Worm (Caenorhabditis elegans) whole organism, mixed stage, embryonic: Measurements from ENCODE around the gene ddn-3.

ENCODE experiments used
- ceh-43 ChIP-seq: fragments of 200-800 bp; sonication (Bioruptor generic); optimal IDR thresholded peaks from 2 replicates; lab custom pipeline; 2018; ENCODE audit warnings: mild to moderate bottlenecking, missing genetic modification characterization, moderate library complexity, missing compliant biosample characterization
- ceh-83 ChIP-seq: fragments of 200-800 bp; sonication (Bioruptor generic); optimal IDR thresholded peaks from 2 replicates; lab custom pipeline; 2018; ENCODE audit warnings: mild to moderate bottlenecking, missing genetic modification characterization, missing compliant biosample characterization
- elt-1 ChIP-seq: sonication (generic microtip); optimal IDR thresholded peaks from 2 replicates; lab custom pipeline; 2017; ENCODE audit warnings: missing genetic modification characterization, mild to moderate bottlenecking, missing compliant biosample characterization, antibody characterized with exemption, moderate library complexity, borderline replicate concordance; ENCODE audit not compliant: insufficient read depth
- elt-3 ChIP-seq: fragments of 150-350 bp; optimal IDR thresholded peaks from 2 replicates; lab custom pipeline; 2014; ENCODE audit warnings: missing biosample characterization, missing genetic modification characterization
- lin-13 ChIP-seq: fragments of 150-350 bp; optimal IDR thresholded peaks from 2 replicates; lab custom pipeline; 2014; ENCODE audit warnings: missing biosample characterization, missing genetic modification characterization
- nhr-237 ChIP-seq: fragments of 150-350 bp; optimal IDR thresholded peaks from 2 replicates; lab custom pipeline; 2014; ENCODE audit warnings: missing biosample characterization, missing genetic modification characterization
- nhr-28 ChIP-seq: fragments of 150-350 bp; optimal IDR thresholded peaks from 2 replicates; lab custom pipeline; 2014; ENCODE audit warnings: missing biosample characterization, missing genetic modification characterization
- nhr-76 ChIP-seq: sonication (generic microtip); optimal IDR thresholded peaks from 2 replicates; lab custom pipeline; 2017; ENCODE audit warnings: missing biosample characterization, missing genetic modification characterization
- pha-4 ChIP-seq: fragments of 150-350 bp; optimal IDR thresholded peaks from 2 replicates; lab custom pipeline; 2018; ENCODE audit warnings: missing biosample characterization, missing genetic modification reagents, missing genetic modification characterization
- sptf-1 ChIP-seq: sonication (generic microtip); optimal IDR thresholded peaks from 2 replicates; lab custom pipeline; 2017; ENCODE audit warnings: mild to moderate bottlenecking, missing genetic modification characterization, moderate library complexity, missing compliant biosample characterization
- unc-120 ChIP-seq: sonication (generic microtip); optimal IDR thresholded peaks from 2 replicates; lab custom pipeline; 2017; ENCODE audit warnings: missing genetic modification characterization, missing compliant biosample characterization; ENCODE audit not compliant: poor library complexity, severe bottlenecking
- unc-62 ChIP-seq: fragments of 150-350 bp; optimal IDR thresholded peaks from 2 replicates; lab custom pipeline; 2014; ENCODE audit warnings: missing biosample characterization, missing genetic modification reagents, missing genetic modification characterization

ce11 chrV:14319101-14319781, 8.2 kb upstream of the ddn-3 start, which contains the start of gene F47B8.13:
- no peak for TF ChIP-seq pha-4 (tag; lab: Kevin White, UChicago)
- no peak for TF ChIP-seq ceh-83
- no peak for TF ChIP-seq sptf-1 (tag; lab: Kevin White, UChicago)
- no peak for TF ChIP-seq nhr-28 (tag; lab: Kevin White, UChicago)
- TF ChIP-seq ceh-43 (GFP tag; lab: Kevin White, UChicago), result no peak
- TF ChIP-seq nhr-237 (tag; lab: Kevin White, UChicago), result no peak
- no peak for TF ChIP-seq unc-62 (GFP tag; lab: Kevin White, UChicago)
- TF ChIP-seq unc-120 (tag; lab: Kevin White, UChicago), result no peak
- TF ChIP-seq elt-3, result no peak
- TF ChIP-seq lin-13, result no peak
- no peak for TF ChIP-seq elt-1 (tag; lab: Kevin White, UChicago)
- TF ChIP-seq nhr-76 (tag; lab: Kevin White, UChicago), result no peak
